Fruit fly (Drosophila melanogaster) whole organism, prepupa: ENCODE data around the gene disp.

Experiments
- CG11762 ChIP-seq: fragments of 200-800 bp; sonication (Bioruptor generic); optimal IDR thresholded peaks from 3 replicates; lab custom pipeline; 2016; ENCODE audit warnings: missing biosample characterization, missing genetic modification characterization; ENCODE audit not compliant: insufficient read depth
- Ets96B ChIP-seq: fragments of 200-800 bp; optimal IDR thresholded peaks from 2 replicates; lab custom pipeline; 2019; ENCODE audit warnings: missing biosample characterization, mild to moderate bottlenecking, missing genetic modification characterization, moderate library complexity
- Met ChIP-seq: fragments of 200-800 bp; sonication (Bioruptor generic); optimal IDR thresholded peaks from 3 replicates; lab custom pipeline; 2016; ENCODE audit warnings: missing biosample characterization, missing genetic modification characterization
- Sox14 ChIP-seq: fragments of 200-800 bp; sonication (Bioruptor generic); optimal IDR thresholded peaks from 3 replicates; lab custom pipeline; 2016; ENCODE audit warnings: missing biosample characterization, missing genetic modification characterization
- lz ChIP-seq: fragments of 200-800 bp; sonication (Bioruptor generic); optimal IDR thresholded peaks from 3 replicates; lab custom pipeline; 2016; ENCODE audit warnings: missing biosample characterization, missing genetic modification characterization
- salr ChIP-seq, 2 experiments: fragments of 200-800 bp; sonication (Bioruptor generic); optimal IDR thresholded peaks; 3 replicates each; lab custom pipeline; 2016 to 2018; ENCODE audit warnings: missing biosample characterization in 2 of 2, missing genetic modification characterization in 2 of 2, mild to moderate bottlenecking in 1 of 2
- vri ChIP-seq: fragments of 200-800 bp; sonication (Bioruptor generic); optimal IDR thresholded peaks from 3 replicates; lab custom pipeline; 2016; ENCODE audit warnings: missing biosample characterization, mild to moderate bottlenecking, missing genetic modification characterization

DNA sequence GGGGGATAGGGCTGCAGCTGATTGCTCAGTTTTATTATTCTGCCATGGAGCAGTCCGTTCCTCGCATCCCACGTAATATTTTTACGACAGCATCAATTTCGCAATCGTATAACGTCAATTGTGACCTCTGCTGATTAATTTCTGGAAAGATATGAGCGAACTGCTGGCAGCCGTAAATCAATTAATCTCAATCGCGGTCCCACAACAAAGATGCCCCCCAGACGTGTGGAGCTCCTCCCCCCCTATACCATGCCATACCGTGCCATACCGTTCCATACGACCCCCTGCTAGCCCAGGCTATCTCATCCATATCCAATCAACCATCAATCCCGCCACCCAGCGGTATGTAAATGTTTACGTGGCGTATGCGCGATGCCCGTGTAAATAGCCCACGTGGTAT, 25.2 kb upstream of the disp start:
- TF ChIP-seq Sox14 (GFP tag; lab: Kevin White, UChicago) (no peak), Ets96B (tag; lab: Kevin White, UChicago) (no peak), CG11762 (no peak), salr (GFP tag; optimal IDR thresholded peaks at IDR 0.05; lab: Kevin White, UChicago) (no peak), lz (GFP tag; lab: Kevin White, UChicago) (no peak), vri (GFP tag; lab: Kevin White, UChicago) (no peak), Met (no peak)
